3 worm cellular contexts compared by ENCODE assay signal in the genomic region with DNA sequence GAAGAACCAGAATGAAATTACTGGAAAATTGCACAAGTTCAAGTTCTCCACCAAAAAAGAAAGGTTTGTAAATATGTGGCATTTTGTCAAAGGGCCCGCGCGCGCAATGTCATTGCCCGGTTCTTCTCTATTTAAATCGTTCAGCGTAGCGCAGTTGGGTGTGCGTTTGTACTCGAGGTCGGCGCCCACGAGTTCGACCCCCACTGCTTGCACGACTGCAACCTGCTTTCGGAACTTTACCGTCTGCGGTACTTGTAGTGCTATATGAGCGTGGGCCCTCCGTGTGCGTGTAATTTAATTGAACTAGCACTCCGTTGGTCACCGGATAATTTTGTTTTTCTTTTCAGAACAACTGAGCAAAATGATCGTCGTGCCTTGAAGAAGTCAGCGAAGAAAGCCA.
TF ChIP-seq lines count a peak whose summit lies in the region.

No protein-coding gene starts in this region.

TF ChIP-seq in whole organism, L2 larva, 48 proteins besides CTCF, POLR2A, EP300 and RAD21 (continued from another document):
- TF ChIP-seq nhr-129 (tag; optimal IDR thresholded peaks at IDR 0.05; lab: Kevin White, UChicago) = peak; percentile 95
- TF ChIP-seq ama-1 (optimal IDR thresholded peaks at IDR 0.05; lab: Kevin White, UChicago) = no peak
- peak; percentile 77 for TF ChIP-seq crh-2 (tag; optimal IDR thresholded peaks at IDR 0.05; lab: Kevin White, UChicago)
- TF ChIP-seq fos-1 (tag; optimal IDR thresholded peaks at IDR 0.05; lab: Kevin White, UChicago) = peak; percentile 51
- no peak for TF ChIP-seq mab-5 (tag; optimal IDR thresholded peaks at IDR 0.05; lab: Kevin White, UChicago)
- no peak for TF ChIP-seq aly-2 (tag; optimal IDR thresholded peaks at IDR 0.05; lab: Kevin White, UChicago)
- peak; percentile 76 for TF ChIP-seq F13H6.1 (tag; optimal IDR thresholded peaks at IDR 0.05; lab: Kevin White, UChicago)
- TF ChIP-seq unc-62 (GFP tag; optimal IDR thresholded peaks at IDR 0.05; lab: Kevin White, UChicago) = no peak
- no peak for TF ChIP-seq mbf-1 (tag; optimal IDR thresholded peaks at IDR 0.05; lab: Kevin White, UChicago)
- TF ChIP-seq lin-11 (tag; optimal IDR thresholded peaks at IDR 0.05; lab: Kevin White, UChicago) = peak; percentile 10
- peak; percentile 70 for TF ChIP-seq gmeb-1 (tag; optimal IDR thresholded peaks at IDR 0.05; lab: Kevin White, UChicago)

TF ChIP-seq in whole organism, L4 larva, 104 proteins besides CTCF, POLR2A, EP300 and RAD21 (continued from another document and continues in another):
- TF ChIP-seq madf-9 (GFP tag; conservative IDR thresholded peaks at IDR 0.05; lab: Robert Waterston, UW) (peak; percentile 69; the same call in 1 of the 2 replicates), ceh-28 (tag; optimal IDR thresholded peaks at IDR 0.05; lab: Kevin White, UChicago) (no peak), egl-43 (GFP tag; IDR thresholded peaks at IDR 0.05; lab: Robert Waterston, UW) (peak; percentile 98), duxl-1 (tag; optimal IDR thresholded peaks at IDR 0.05; lab: Kevin White, UChicago; ENCODE audit: poor library complexity) (no peak), Y48G9A.11 (GFP tag; IDR thresholded peaks at IDR 0.05; lab: Robert Waterston, UW) (peak; percentile 86), daf-8 (GFP tag; IDR thresholded peaks at IDR 0.05; lab: Robert Waterston, UW) (peak; percentile 47; the same call in 1 of the 2 replicates), nhr-48 (tag; optimal IDR thresholded peaks at IDR 0.05; lab: Kevin White, UChicago) (peak; percentile 69), set-16 (GFP tag; IDR thresholded peaks at IDR 0.05; lab: Robert Waterston, UW) (peak; percentile 67), jun-1 (tag; optimal IDR thresholded peaks at IDR 0.05; lab: Kevin White, UChicago) (peak; percentile 11), dmd-9 (GFP tag; IDR thresholded peaks at IDR 0.05; lab: Robert Waterston, UW) (peak; percentile 68; the same call in 1 of the 2 replicates), nhr-111 (GFP tag; optimal IDR thresholded peaks at IDR 0.05; lab: Kevin White, UChicago) (peak; percentile 81), sdz-12 (GFP tag; optimal IDR thresholded peaks at IDR 0.05; lab: Kevin White, UChicago) (peak; percentile 75), spr-1 (tag; optimal IDR thresholded peaks at IDR 0.05; lab: Kevin White, UChicago) (peak; percentile 73), pha-4 (GFP tag; IDR thresholded peaks at IDR 0.05; lab: Robert Waterston, UW) (peak; percentile 91), pha-4 (tag; optimal IDR thresholded peaks at IDR 0.05; lab: Kevin White, UChicago) (no peak), ceh-62 (tag; optimal IDR thresholded peaks at IDR 0.05; lab: Kevin White, UChicago) (no peak), hlh-30 (tag; optimal IDR thresholded peaks at IDR 0.05; lab: Kevin White, UChicago; ENCODE audit: insufficient read depth) (peak; percentile 88), nhr-11 (tag; optimal IDR thresholded peaks at IDR 0.05; lab: Kevin White, UChicago) (no peak), ctbp-1 (GFP tag; IDR thresholded peaks at IDR 0.05; lab: Robert Waterston, UW) (peak; percentile 92), ztf-11 (tag; optimal IDR thresholded peaks at IDR 0.05; lab: Kevin White, UChicago) (no peak), daf-16 (GFP tag; optimal IDR thresholded peaks at IDR 0.05; lab: Kevin White, UChicago) (peak; percentile 66 to 85), daf-16 (tag; optimal IDR thresholded peaks at IDR 0.05; lab: Kevin White, UChicago) (peak; percentile 64), ceh-82 (tag; optimal IDR thresholded peaks at IDR 0.05; lab: Kevin White, UChicago) (no peak), nhr-28 (tag; optimal IDR thresholded peaks at IDR 0.05; lab: Kevin White, UChicago) (no peak), saeg-2 (GFP tag; IDR thresholded peaks at IDR 0.05; lab: Robert Waterston, UW) (peak; percentile 51; the same call in 1 of the 2 replicates), pqm-1 (tag; optimal IDR thresholded peaks at IDR 0.05; lab: Kevin White, UChicago) (peak; percentile 14), nhr-6 (tag; optimal IDR thresholded peaks at IDR 0.05; lab: Kevin White, UChicago) (peak; percentile 91), tag-97 (GFP tag; IDR thresholded peaks at IDR 0.05; lab: Robert Waterston, UW) (no peak), nhr-237 (tag; optimal IDR thresholded peaks at IDR 0.05; lab: Kevin White, UChicago) (peak; percentile 17), zfp-2 (tag; optimal IDR thresholded peaks at IDR 0.05; lab: Kevin White, UChicago) (peak; percentile 60), snpc-4 (tag; optimal IDR thresholded peaks at IDR 0.05; lab: Kevin White, UChicago) (no peak), F49E8.2 (tag; optimal IDR thresholded peaks at IDR 0.05; lab: Kevin White, UChicago; ENCODE audit: borderline replicate concordance) (peak; percentile 76), F26F4.8 (GFP tag; conservative IDR thresholded peaks at IDR 0.05; lab: Robert Waterston, UW) (peak; percentile 89), dpl-1 (GFP tag; optimal IDR thresholded peaks at IDR 0.05; lab: Kevin White, UChicago) (peak; percentile 48), R02D3.7 (tag; optimal IDR thresholded peaks at IDR 0.05; lab: Kevin White, UChicago) (no peak), F44E2.7 (GFP tag; IDR thresholded peaks at IDR 0.05; lab: Robert Waterston, UW) (peak; percentile 94), Y105C5A.15 (GFP tag; IDR thresholded peaks at IDR 0.05; lab: Robert Waterston, UW) (peak; percentile 94), aha-1 (tag; lab: Kevin White, UChicago) (peak; percentile 99), lin-39 (tag; optimal IDR thresholded peaks at IDR 0.05; lab: Kevin White, UChicago) (no peak), nhr-25 (tag; optimal IDR thresholded peaks at IDR 0.05; lab: Kevin White, UChicago; ENCODE audit: borderline replicate concordance, insufficient read depth) (peak; percentile 87), ZK337.2 (GFP tag; IDR thresholded peaks at IDR 0.05; lab: Robert Waterston, UW) (peak; percentile 86), Y75B8A.6 (GFP tag; IDR thresholded peaks at IDR 0.05; lab: Robert Waterston, UW) (0 out of 2 replicates have a peak, but pooled peaks have one; percentile 27), D1046.2 (GFP tag; IDR thresholded peaks at IDR 0.05; lab: Robert Waterston, UW) (peak; percentile 92), zip-2 (tag; optimal IDR thresholded peaks at IDR 0.05; lab: Kevin White, UChicago) (peak; percentile 70), dmd-8 (GFP tag; IDR thresholded peaks at IDR 0.05; lab: Robert Waterston, UW) (peak; percentile 92), attf-4 (tag; optimal IDR thresholded peaks at IDR 0.05; lab: Kevin White, UChicago) (no peak), ztf-7 (tag; optimal IDR thresholded peaks at IDR 0.05; lab: Kevin White, UChicago) (peak; percentile 88), T26A8.4 (GFP tag; IDR thresholded peaks at IDR 0.05; lab: Robert Waterston, UW) (peak; percentile 84), ama-1 (optimal IDR thresholded peaks at IDR 0.05; lab: Kevin White, UChicago) (no peak), madf-5 (GFP tag; IDR thresholded peaks at IDR 0.05; lab: Robert Waterston, UW) (peak; percentile 47 to 91; a peak in 2 of 4 replicates), nhr-102 (tag; optimal IDR thresholded peaks at IDR 0.05; lab: Kevin White, UChicago) (peak; percentile 84), Y5F2A.4 (GFP tag; optimal IDR thresholded peaks at IDR 0.05; lab: Kevin White, UChicago) (peak; percentile 76), php-3 (GFP tag; IDR thresholded peaks at IDR 0.05; lab: Robert Waterston, UW) (peak; percentile 75), egl-27 (tag; optimal IDR thresholded peaks at IDR 0.05; lab: Kevin White, UChicago) (no peak), ceh-44 (GFP tag; IDR thresholded peaks at IDR 0.05; lab: Robert Waterston, UW) (peak; percentile 59; the same call in 1 of the 2 replicates), lin-29 (GFP tag; IDR thresholded peaks at IDR 0.05; lab: Robert Waterston, UW) (peak; percentile 82), lin-15B (tag; optimal IDR thresholded peaks at IDR 0.05; lab: Kevin White, UChicago) (no peak), gei-8 (GFP tag; optimal IDR thresholded peaks at IDR 0.05; lab: Kevin White, UChicago) (peak; percentile 88)

TF ChIP-seq in whole organism, late embryonic, 69 proteins besides CTCF, POLR2A, EP300 and RAD21 (continued from another document):
- TF ChIP-seq ref-2 (tag; optimal IDR thresholded peaks at IDR 0.05; lab: Kevin White, UChicago) (peak; percentile 48), pax-1 (tag; optimal IDR thresholded peaks at IDR 0.05; lab: Kevin White, UChicago) (no peak), npax-4 (tag; optimal IDR thresholded peaks at IDR 0.05; lab: Kevin White, UChicago) (peak; percentile 32), fax-1 (tag; optimal IDR thresholded peaks at IDR 0.05; lab: Kevin White, UChicago) (peak; percentile 44), eyg-1 (tag; optimal IDR thresholded peaks at IDR 0.05; lab: Kevin White, UChicago) (no peak), ets-4 (tag; optimal IDR thresholded peaks at IDR 0.05; lab: Kevin White, UChicago) (no peak), pag-3 (tag; optimal IDR thresholded peaks at IDR 0.05; lab: Kevin White, UChicago; ENCODE audit: borderline replicate concordance) (no peak), pros-1 (tag; optimal IDR thresholded peaks at IDR 0.05; lab: Kevin White, UChicago) (no peak), ceh-9 (tag; optimal IDR thresholded peaks at IDR 0.05; lab: Kevin White, UChicago) (no peak), madf-2 (tag; optimal IDR thresholded peaks at IDR 0.05; lab: Kevin White, UChicago) (peak; percentile 55), unc-42 (tag; optimal IDR thresholded peaks at IDR 0.05; lab: Kevin White, UChicago) (no peak), che-1 (tag; optimal IDR thresholded peaks at IDR 0.05; lab: Kevin White, UChicago) (peak; percentile 49), pat-9 (tag; optimal IDR thresholded peaks at IDR 0.05; lab: Kevin White, UChicago) (peak; percentile 76), ceh-19 (GFP tag; optimal IDR thresholded peaks at IDR 0.05; lab: Kevin White, UChicago) (peak; percentile 36), fkh-6 (tag; optimal IDR thresholded peaks at IDR 0.05; lab: Kevin White, UChicago) (peak; percentile 62), gmeb-2 (tag; optimal IDR thresholded peaks at IDR 0.05; lab: Kevin White, UChicago) (peak; percentile 68), ztf-16 (tag; optimal IDR thresholded peaks at IDR 0.05; lab: Kevin White, UChicago) (peak; percentile 63), sox-4 (tag; optimal IDR thresholded peaks at IDR 0.05; lab: Kevin White, UChicago) (peak; percentile 45), hlh-6 (tag; optimal IDR thresholded peaks at IDR 0.05; lab: Kevin White, UChicago) (peak; percentile 67), elt-2 (tag; optimal IDR thresholded peaks at IDR 0.05; lab: Kevin White, UChicago) (peak; percentile 69), ceh-14 (tag; optimal IDR thresholded peaks at IDR 0.05; lab: Kevin White, UChicago) (peak; percentile 28), nhr-232 (tag; optimal IDR thresholded peaks at IDR 0.05; lab: Kevin White, UChicago) (peak; percentile 54), ceh-48 (tag; optimal IDR thresholded peaks at IDR 0.05; lab: Kevin White, UChicago) (peak; percentile 36), C38D4.7 (GFP tag; optimal IDR thresholded peaks at IDR 0.05; lab: Kevin White, UChicago) (no peak), lin-11 (tag; optimal IDR thresholded peaks at IDR 0.05; lab: Kevin White, UChicago) (peak; percentile 46), ceh-24 (tag; optimal IDR thresholded peaks at IDR 0.05; lab: Kevin White, UChicago) (peak; percentile 22), ceh-30 (tag; optimal IDR thresholded peaks at IDR 0.05; lab: Kevin White, UChicago) (no peak), hlh-13 (GFP tag; optimal IDR thresholded peaks at IDR 0.05; lab: Kevin White, UChicago) (peak; percentile 62), Y22D7AL.16 (tag; optimal IDR thresholded peaks at IDR 0.05; lab: Kevin White, UChicago) (peak; percentile 7), ceh-2 (tag; optimal IDR thresholded peaks at IDR 0.05; lab: Kevin White, UChicago) (peak; percentile 65), sox-2 (GFP tag; IDR thresholded peaks at IDR 0.05; lab: Robert Waterston, UW) (peak; percentile 25; the same call in 1 of the 2 replicates), tbx-2 (tag; optimal IDR thresholded peaks at IDR 0.05; lab: Kevin White, UChicago) (peak; percentile 61), ceh-45 (GFP tag; IDR thresholded peaks at IDR 0.05; lab: Robert Waterston, UW) (no peak), fkh-10 (GFP tag; optimal IDR thresholded peaks at IDR 0.05; lab: Kevin White, UChicago) (no peak), hlh-30 (tag; optimal IDR thresholded peaks at IDR 0.05; lab: Kevin White, UChicago; ENCODE audit: insufficient read depth) (peak; percentile 68), syd-9 (tag; optimal IDR thresholded peaks at IDR 0.05; lab: Kevin White, UChicago) (peak; percentile 30), odd-2 (tag; optimal IDR thresholded peaks at IDR 0.05; lab: Kevin White, UChicago) (no peak), dmd-4 (tag; optimal IDR thresholded peaks at IDR 0.05; lab: Kevin White, UChicago; ENCODE audit: borderline replicate concordance) (peak; percentile 15), tbx-7 (tag; optimal IDR thresholded peaks at IDR 0.05; lab: Kevin White, UChicago) (no peak), ahr-1 (tag; optimal IDR thresholded peaks at IDR 0.05; lab: Kevin White, UChicago) (no peak), nfya-1 (tag; optimal IDR thresholded peaks at IDR 0.05; lab: Kevin White, UChicago) (peak; percentile 45), ttx-3 (tag; optimal IDR thresholded peaks at IDR 0.05; lab: Kevin White, UChicago) (no peak), lim-6 (tag; optimal IDR thresholded peaks at IDR 0.05; lab: Kevin White, UChicago) (no peak), ceh-31 (tag; optimal IDR thresholded peaks at IDR 0.05; lab: Kevin White, UChicago) (peak; percentile 23), ceh-6 (GFP tag; optimal IDR thresholded peaks at IDR 0.05; lab: Kevin White, UChicago) (peak; percentile 54), unc-86 (tag; optimal IDR thresholded peaks at IDR 0.05; lab: Kevin White, UChicago) (no peak)
